Worm (Caenorhabditis elegans) whole organism, L2 larva: Measurements from ENCODE around the gene C55A6.7.

Experiments
- C34F6.9 ChIP-seq: fragments of 150-350 bp; optimal IDR thresholded peaks from 2 replicates; lab custom pipeline; 2014; ENCODE audit warnings: missing biosample characterization, missing genetic modification characterization
- F13H6.1 ChIP-seq: sonication (generic microtip); optimal IDR thresholded peaks from 2 replicates; lab custom pipeline; 2016; ENCODE audit warnings: missing genetic modification characterization, missing compliant biosample characterization
- R02D3.7 ChIP-seq: fragments of 150-350 bp; optimal IDR thresholded peaks from 2 replicates; lab custom pipeline; 2014; ENCODE audit warnings: missing biosample characterization, missing genetic modification characterization
- Y55F3AM.14 ChIP-seq: fragments of 200-800 bp; sonication (Bioruptor generic); optimal IDR thresholded peaks from 2 replicates; lab custom pipeline; 2018; ENCODE audit warnings: mild to moderate bottlenecking, missing genetic modification characterization, missing compliant biosample characterization
- ZK546.5 ChIP-seq: sonication (generic microtip); optimal IDR thresholded peaks from 2 replicates; lab custom pipeline; 2017; ENCODE audit warnings: missing biosample characterization, missing genetic modification characterization
- alr-1 ChIP-seq: fragments of 150-350 bp; optimal IDR thresholded peaks from 2 replicates; lab custom pipeline; 2014; ENCODE audit warnings: missing biosample characterization, missing genetic modification characterization
- aly-2 ChIP-seq: fragments of 150-350 bp; optimal IDR thresholded peaks from 2 replicates; lab custom pipeline; 2014; ENCODE audit warnings: missing biosample characterization, missing genetic modification characterization
- ama-1 ChIP-seq: fragments of 150-350 bp; optimal IDR thresholded peaks from 2 replicates; lab custom pipeline; 2018; ENCODE audit warnings: inconsistent platforms
- blmp-1 ChIP-seq: sonication (generic microtip); optimal IDR thresholded peaks from 2 replicates; lab custom pipeline; 2017; ENCODE audit warnings: missing genetic modification characterization, mild to moderate bottlenecking, missing compliant biosample characterization, antibody characterized with exemption, moderate library complexity; ENCODE audit not compliant: insufficient read depth
- crh-2 ChIP-seq: sonication (generic microtip); optimal IDR thresholded peaks from 2 replicates; lab custom pipeline; 2017; ENCODE audit warnings: missing biosample characterization, missing genetic modification characterization
- dmd-4 ChIP-seq: sonication (generic microtip); optimal IDR thresholded peaks from 2 replicates; lab custom pipeline; 2017; ENCODE audit warnings: missing biosample characterization, missing genetic modification characterization
- elt-3 ChIP-seq: sonication (generic microtip); optimal IDR thresholded peaks from 2 replicates; lab custom pipeline; 2017; ENCODE audit warnings: missing biosample characterization, missing genetic modification characterization
- fos-1 ChIP-seq: fragments of 150-350 bp; optimal IDR thresholded peaks from 2 replicates; lab custom pipeline; 2014; ENCODE audit warnings: missing biosample characterization, missing genetic modification characterization
- gmeb-1 ChIP-seq: fragments of 150-350 bp; optimal IDR thresholded peaks from 2 replicates; lab custom pipeline; 2014; ENCODE audit warnings: missing biosample characterization, missing genetic modification characterization
- lin-13 ChIP-seq: fragments of 150-350 bp; optimal IDR thresholded peaks from 2 replicates; lab custom pipeline; 2014; ENCODE audit warnings: missing biosample characterization, missing genetic modification reagents, missing genetic modification characterization
- lin-39 ChIP-seq: fragments of 150-350 bp; optimal IDR thresholded peaks from 2 replicates; lab custom pipeline; 2014; ENCODE audit warnings: missing biosample characterization, missing genetic modification reagents, missing genetic modification characterization
- lsy-2 ChIP-seq, 2 experiments: fragments of 150-350 bp in 1 of 2; sonication (generic microtip) in 1 of 2; optimal IDR thresholded peaks; 2 replicates each; lab custom pipeline; 2014 to 2017; ENCODE audit warnings: missing biosample characterization in 2 of 2, missing genetic modification characterization in 2 of 2
- mab-5 ChIP-seq: fragments of 150-350 bp; optimal IDR thresholded peaks from 2 replicates; lab custom pipeline; 2014; ENCODE audit warnings: missing biosample characterization, missing genetic modification characterization
- mbf-1 ChIP-seq: sonication (generic microtip); optimal IDR thresholded peaks from 2 replicates; lab custom pipeline; 2017; ENCODE audit warnings: missing biosample characterization, missing genetic modification characterization
- mdl-1 ChIP-seq, 2 experiments: fragments of 150-350 bp in 1 of 2; sonication (generic microtip) in 1 of 2; optimal IDR thresholded peaks; 2 replicates each; lab custom pipeline; 2017; ENCODE audit warnings: missing biosample characterization in 2 of 2, missing genetic modification characterization in 2 of 2
- nhr-10 ChIP-seq: sonication (generic microtip); optimal IDR thresholded peaks from 2 replicates; lab custom pipeline; 2017; ENCODE audit warnings: missing biosample characterization, missing genetic modification characterization
- nhr-12 ChIP-seq: fragments of 150-350 bp; optimal IDR thresholded peaks from 2 replicates; lab custom pipeline; 2014; ENCODE audit warnings: missing biosample characterization, missing genetic modification characterization
- nhr-129 ChIP-seq: fragments of 150-350 bp; optimal IDR thresholded peaks from 2 replicates; lab custom pipeline; 2014; ENCODE audit warnings: missing biosample characterization, missing genetic modification characterization
- nhr-21 ChIP-seq: fragments of 150-350 bp; optimal IDR thresholded peaks from 2 replicates; lab custom pipeline; 2014; ENCODE audit warnings: missing biosample characterization, missing genetic modification characterization
- nhr-23 ChIP-seq: fragments of 150-350 bp; optimal IDR thresholded peaks from 2 replicates; lab custom pipeline; 2014; ENCODE audit warnings: missing biosample characterization, missing genetic modification reagents, missing genetic modification characterization
- nhr-25 ChIP-seq: fragments of 150-350 bp; sonication (generic microtip); optimal IDR thresholded peaks from 3 replicates; lab custom pipeline; 2014; ENCODE audit warnings: missing biosample characterization, missing genetic modification characterization
- nhr-6 ChIP-seq: fragments of 150-350 bp; optimal IDR thresholded peaks from 2 replicates; lab custom pipeline; 2014; ENCODE audit warnings: missing biosample characterization, missing genetic modification characterization
- peb-1 ChIP-seq: fragments of 150-350 bp; optimal IDR thresholded peaks from 2 replicates; lab custom pipeline; 2014; ENCODE audit warnings: missing biosample characterization, missing genetic modification characterization
- sem-4 ChIP-seq: fragments of 150-350 bp; optimal IDR thresholded peaks from 2 replicates; lab custom pipeline; 2014; ENCODE audit warnings: missing biosample characterization, missing genetic modification reagents, missing genetic modification characterization
- skn-1 ChIP-seq: sonication (generic microtip); optimal IDR thresholded peaks from 2 replicates; lab custom pipeline; 2017; ENCODE audit warnings: missing biosample characterization, missing genetic modification characterization
- sma-3 ChIP-seq: sonication (generic microtip); optimal IDR thresholded peaks from 2 replicates; lab custom pipeline; 2016; ENCODE audit warnings: missing genetic modification reagents, missing genetic modification characterization, missing compliant biosample characterization
- sma-9 ChIP-seq, 2 experiments: fragments of 150-350 bp in 1 of 2; sonication (generic microtip) in 1 of 2; optimal IDR thresholded peaks; 2 replicates each; lab custom pipeline; 2014 to 2016; ENCODE audit warnings: missing genetic modification characterization in 2 of 2, mild to moderate bottlenecking in 1 of 2, missing biosample characterization in 1 of 2, missing compliant biosample characterization in 1 of 2, missing genetic modification reagents in 1 of 2, moderate library complexity in 1 of 2
- snpc-4 ChIP-seq: fragments of 150-350 bp; optimal IDR thresholded peaks from 2 replicates; lab custom pipeline; 2014; ENCODE audit warnings: missing biosample characterization, missing genetic modification characterization
- unc-55 ChIP-seq: fragments of 150-350 bp; sonication (generic microtip); optimal IDR thresholded peaks from 3 replicates; lab custom pipeline; 2014; ENCODE audit warnings: missing biosample characterization, missing genetic modification reagents, missing genetic modification characterization
- zag-1 ChIP-seq: fragments of 150-350 bp; optimal IDR thresholded peaks from 2 replicates; lab custom pipeline; 2014; ENCODE audit warnings: missing biosample characterization, missing genetic modification characterization
- ztf-11 ChIP-seq: sonication (generic microtip); optimal IDR thresholded peaks from 2 replicates; lab custom pipeline; 2017; ENCODE audit warnings: missing biosample characterization, missing genetic modification characterization
- ztf-4 ChIP-seq: fragments of 150-350 bp; optimal IDR thresholded peaks from 2 replicates; lab custom pipeline; 2014; ENCODE audit warnings: missing biosample characterization, missing genetic modification characterization

C55A6.7 gene

DNA sequence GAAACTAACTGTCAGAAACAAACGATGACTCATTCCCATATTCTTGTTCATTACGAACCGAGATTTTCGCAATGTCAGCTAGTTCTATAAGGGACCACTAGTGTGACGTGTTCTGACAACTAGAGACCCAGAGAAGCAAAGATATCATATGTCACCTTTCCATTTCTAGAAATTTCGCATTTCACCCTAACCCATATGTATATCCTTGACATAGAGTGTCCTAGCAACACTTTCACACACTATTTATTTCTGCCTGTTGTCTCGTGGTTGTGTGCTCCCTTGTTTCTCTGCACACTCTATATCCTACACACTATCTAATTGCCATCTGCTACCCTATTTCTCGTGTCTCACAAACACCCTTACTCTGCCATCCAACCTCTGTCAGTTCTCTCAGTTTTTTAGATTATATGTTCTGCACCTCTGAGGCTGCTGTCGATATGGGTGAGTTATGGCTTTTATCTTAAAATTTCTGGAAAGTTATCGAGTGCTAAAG lies 28.6 kb upstream of the C55A6.7 start, which contains the start of the genes F38B7.17 and F38B7.3:
TSS of gene F38B7.17 (minus strand) at position 51 of the 493 bp plus-strand sequence.
TSS of gene F38B7.3 (plus strand) at position 194 of the 493 bp plus-strand sequence.
- peak; percentile 50 for TF ChIP-seq nhr-6 (tag; lab: Kevin White, UChicago)
- peak; percentile 89 for TF ChIP-seq C34F6.9 (tag; lab: Kevin White, UChicago)
- no peak for TF ChIP-seq sem-4
- TF ChIP-seq ama-1 (lab: Kevin White, UChicago), result peak; percentile 79
- TF ChIP-seq F13H6.1 (tag; lab: Kevin White, UChicago), result peak; percentile 64
- TF ChIP-seq fos-1 (tag; lab: Kevin White, UChicago), result peak; percentile 56
- peak; percentile 69 to 81 for TF ChIP-seq mdl-1 (tag; optimal IDR thresholded peaks at IDR 0.05; lab: Kevin White, UChicago)
- no peak for TF ChIP-seq Y55F3AM.14
- TF ChIP-seq crh-2 (tag; lab: Kevin White, UChicago), result peak; percentile 69
- TF ChIP-seq nhr-21 (tag; lab: Kevin White, UChicago), result peak; percentile 64
- TF ChIP-seq blmp-1, result peak; percentile 77
- TF ChIP-seq nhr-25 (tag; lab: Kevin White, UChicago), result peak; percentile 78
- TF ChIP-seq lsy-2 (tag; optimal IDR thresholded peaks at IDR 0.05; lab: Kevin White, UChicago), result peak in 1 of 2 experiments; percentile 70
- peak; percentile 38 for TF ChIP-seq lin-13 (GFP tag; lab: Kevin White, UChicago)
- TF ChIP-seq nhr-129 (tag; lab: Kevin White, UChicago), result peak; percentile 85
- TF ChIP-seq unc-55 (GFP tag; lab: Kevin White, UChicago), result peak; percentile 44
- peak; percentile 70 for TF ChIP-seq sma-9 (GFP tag; optimal IDR thresholded peaks at IDR 0.05; lab: Kevin White, UChicago)
- TF ChIP-seq sma-9 (tag; optimal IDR thresholded peaks at IDR 0.05; lab: Kevin White, UChicago), result no peak
- TF ChIP-seq ztf-4 (tag; lab: Kevin White, UChicago), result peak; percentile 37
- TF ChIP-seq mab-5 (tag; lab: Kevin White, UChicago), result no peak
- TF ChIP-seq ztf-11 (tag; lab: Kevin White, UChicago), result no peak

DNA sequence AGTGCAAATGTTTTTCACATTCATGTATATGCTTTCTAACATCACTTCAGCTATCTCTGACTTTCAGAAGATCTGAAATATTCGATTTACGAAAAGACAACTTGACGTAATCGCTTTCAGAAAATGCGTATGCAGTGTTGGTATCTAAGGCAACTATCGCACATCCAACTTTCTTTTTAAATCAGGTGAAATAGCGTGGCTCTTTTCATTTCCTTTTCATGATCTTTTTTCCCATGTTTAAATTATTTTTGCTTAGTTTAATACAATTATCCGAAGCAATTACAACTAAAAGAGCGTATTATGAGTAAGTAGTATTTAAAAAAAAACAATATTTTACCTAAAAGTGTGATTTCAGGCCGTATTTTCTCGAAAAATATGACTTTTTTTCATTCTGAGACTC lies 26.5 kb upstream of the C55A6.7 start, which contains the start of gene F38B7.11:
TSS of gene F38B7.11 (plus strand) at position 301 of the 400 bp plus-strand sequence.
- TF ChIP-seq Y55F3AM.14 (no peak), nhr-129 (tag; lab: Kevin White, UChicago) (no peak), blmp-1 (no peak), nhr-23 (tag; lab: Kevin White, UChicago) (no peak), lsy-2 (tag; optimal IDR thresholded peaks at IDR 0.05; lab: Kevin White, UChicago) (no peak), elt-3 (tag; lab: Kevin White, UChicago) (no peak), nhr-12 (tag; lab: Kevin White, UChicago) (no peak), ztf-4 (tag; lab: Kevin White, UChicago) (no peak), sem-4 (no peak), sma-9 (GFP tag; optimal IDR thresholded peaks at IDR 0.05; lab: Kevin White, UChicago) (no peak), sma-9 (tag; optimal IDR thresholded peaks at IDR 0.05; lab: Kevin White, UChicago) (no peak), C34F6.9 (tag; lab: Kevin White, UChicago) (no peak), peb-1 (tag; lab: Kevin White, UChicago) (no peak), ZK546.5 (tag; lab: Kevin White, UChicago) (no peak), ama-1 (lab: Kevin White, UChicago) (no peak), sma-3 (GFP tag; lab: Kevin White, UChicago) (no peak), fos-1 (tag; lab: Kevin White, UChicago) (no peak), nhr-21 (tag; lab: Kevin White, UChicago) (no peak)

DNA sequence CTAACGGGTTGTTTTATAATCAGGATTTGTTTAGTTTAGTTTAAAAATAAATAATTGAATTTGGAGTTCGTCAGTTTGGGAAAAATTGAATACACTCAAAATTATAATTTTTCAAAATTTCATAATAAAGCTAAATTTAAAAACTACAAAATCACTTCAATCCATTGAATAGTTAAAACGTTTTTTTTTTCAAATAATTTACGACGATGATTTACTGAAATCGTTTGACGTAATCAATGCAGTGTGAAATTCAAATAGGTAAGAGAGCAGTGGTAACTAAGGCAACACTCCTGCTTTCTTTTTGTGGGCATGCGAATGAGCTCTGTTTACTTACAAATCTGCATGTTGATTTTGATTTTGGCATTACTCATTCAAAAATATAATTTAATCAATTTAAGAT lies 24.9 kb upstream of the C55A6.7 start, which contains the start of gene F38B7.10:
TSS of gene F38B7.10 (plus strand) at position 301 of the 400 bp plus-strand sequence.
- no peak for TF ChIP-seq alr-1 (tag; lab: Kevin White, UChicago)
- no peak for TF ChIP-seq nhr-129 (tag; lab: Kevin White, UChicago)
- TF ChIP-seq lin-39 (tag; lab: Kevin White, UChicago), result no peak

DNA sequence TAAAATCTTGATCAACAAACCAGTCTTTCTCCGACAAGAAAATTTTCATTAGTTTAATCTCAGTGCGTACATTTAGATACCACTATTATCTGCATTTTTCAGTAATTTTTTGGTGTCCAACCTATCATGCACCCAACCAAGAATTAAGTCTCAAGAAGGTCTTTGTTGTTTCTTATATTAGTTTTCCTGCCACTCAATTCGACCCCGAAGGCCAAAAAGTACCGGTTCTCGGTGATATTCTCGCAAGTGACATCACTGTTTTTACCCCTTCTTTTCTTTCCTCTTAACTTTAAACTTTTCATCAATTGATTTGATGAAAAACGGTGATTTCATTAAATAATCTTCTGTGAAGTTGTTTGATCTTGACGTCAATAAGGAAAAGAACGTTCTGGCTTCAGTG lies 23.2 kb upstream of the C55A6.7 start, which contains the start of gene F38B7.2:
TSS of gene F38B7.2 (plus strand) at position 400 of the 400 bp plus-strand sequence.
- TF ChIP-seq fos-1 (tag; lab: Kevin White, UChicago), result peak; percentile 23
- no peak for TF ChIP-seq nhr-6 (tag; lab: Kevin White, UChicago)
- no peak for TF ChIP-seq snpc-4
- no peak for TF ChIP-seq skn-1 (tag; lab: Kevin White, UChicago)
- TF ChIP-seq sma-9 (GFP tag; optimal IDR thresholded peaks at IDR 0.05; lab: Kevin White, UChicago), result peak; percentile 54
- no peak for TF ChIP-seq sma-9 (tag; optimal IDR thresholded peaks at IDR 0.05; lab: Kevin White, UChicago)
- no peak for TF ChIP-seq R02D3.7 (tag; lab: Kevin White, UChicago)
- TF ChIP-seq sem-4, result no peak
- no peak for TF ChIP-seq alr-1 (tag; lab: Kevin White, UChicago)
- TF ChIP-seq ztf-4 (tag; lab: Kevin White, UChicago), result no peak
- no peak for TF ChIP-seq ZK546.5 (tag; lab: Kevin White, UChicago)
- peak; percentile 86 for TF ChIP-seq nhr-25 (tag; lab: Kevin White, UChicago)
- no peak for TF ChIP-seq mbf-1 (tag; lab: Kevin White, UChicago)
- TF ChIP-seq gmeb-1, result no peak
- TF ChIP-seq mdl-1 (tag; optimal IDR thresholded peaks at IDR 0.05; lab: Kevin White, UChicago), result no peak
- TF ChIP-seq nhr-10, result no peak
- TF ChIP-seq lin-13 (GFP tag; lab: Kevin White, UChicago), result no peak
- no peak for TF ChIP-seq C34F6.9 (tag; lab: Kevin White, UChicago)
- TF ChIP-seq F13H6.1 (tag; lab: Kevin White, UChicago), result no peak
- TF ChIP-seq aly-2 (tag; lab: Kevin White, UChicago), result no peak
- TF ChIP-seq crh-2 (tag; lab: Kevin White, UChicago), result peak; percentile 32
- no peak for TF ChIP-seq zag-1
- TF ChIP-seq dmd-4 (tag; lab: Kevin White, UChicago), result no peak
- peak; percentile 54 for TF ChIP-seq sma-3 (GFP tag; lab: Kevin White, UChicago)
- TF ChIP-seq unc-55 (GFP tag; lab: Kevin White, UChicago), result no peak
- TF ChIP-seq ama-1 (lab: Kevin White, UChicago), result no peak
- peak; percentile 65 for TF ChIP-seq blmp-1
